Fruit fly (Drosophila melanogaster) whole organism, wandering third instar larva: ENCODE data around the gene CG11601.

ENCODE experiments used
- Abd-B ChIP-seq: fragments of >200 bp; optimal IDR thresholded peaks from 2 replicates; lab custom pipeline; 2017; ENCODE audit warnings: missing biosample characterization, missing genetic modification characterization
- CG32264 ChIP-seq: fragments of 200-800 bp; sonication (Bioruptor generic); optimal IDR thresholded peaks from 2 replicates; lab custom pipeline; 2016; ENCODE audit warnings: missing biosample characterization, missing genetic modification characterization
- CG9705 ChIP-seq: fragments of 200-800 bp; sonication (Bioruptor generic); optimal IDR thresholded peaks from 2 replicates; lab custom pipeline; 2018; ENCODE audit warnings: missing biosample characterization, mild to moderate bottlenecking, missing genetic modification characterization
- CrebA ChIP-seq: fragments of 200-800 bp; sonication (Bioruptor generic); optimal IDR thresholded peaks from 2 replicates; lab custom pipeline; 2016; ENCODE audit warnings: missing biosample characterization, mild to moderate bottlenecking, missing genetic modification characterization, borderline replicate concordance
- Dfd ChIP-seq: fragments of >200 bp; optimal IDR thresholded peaks from 2 replicates; lab custom pipeline; 2017; ENCODE audit warnings: missing biosample characterization, missing genetic modification characterization
- Dif ChIP-seq: fragments of 200-275, 200-300 bp; sonication (Bioruptor generic); optimal IDR thresholded peaks from 2 replicates; lab custom pipeline; 2018; ENCODE audit warnings: missing biosample characterization, missing genetic modification characterization; ENCODE audit not compliant: partially characterized antibody
- GATAd ChIP-seq: sonication (Bioruptor generic); optimal IDR thresholded peaks from 2 replicates; lab custom pipeline; 2016; ENCODE audit warnings: missing biosample characterization, missing genetic modification characterization
- HLH106 ChIP-seq: fragments of 200-800 bp; optimal IDR thresholded peaks from 3 replicates; lab custom pipeline; 2019; ENCODE audit warnings: missing biosample characterization, mild to moderate bottlenecking, missing genetic modification characterization, moderate library complexity
- Hnf4 ChIP-seq: fragments of 200-800 bp; sonication (Bioruptor generic); optimal IDR thresholded peaks from 2 replicates; lab custom pipeline; 2016; ENCODE audit warnings: missing biosample characterization, mild to moderate bottlenecking, missing genetic modification characterization
- Hr78 ChIP-seq: fragments of >200 bp; optimal IDR thresholded peaks from 2 replicates; lab custom pipeline; 2017; ENCODE audit warnings: missing biosample characterization, missing genetic modification characterization
- Hr83 ChIP-seq: fragments of 200-300 bp; sonication (Bioruptor generic); optimal IDR thresholded peaks from 2 replicates; lab custom pipeline; 2016; ENCODE audit warnings: missing biosample characterization, mild to moderate bottlenecking, missing genetic modification characterization, moderate library complexity; ENCODE audit not compliant: poor library complexity, severe bottlenecking
- Jra ChIP-seq: sonication (Bioruptor generic); optimal IDR thresholded peaks from 2 replicates; lab custom pipeline; 2016; ENCODE audit warnings: missing biosample characterization, missing genetic modification characterization
- Mio ChIP-seq: sonication (Bioruptor generic); optimal IDR thresholded peaks from 2 replicates; lab custom pipeline; 2016; ENCODE audit warnings: missing biosample characterization, missing genetic modification characterization
- Myc ChIP-seq: fragments of >200 bp; optimal IDR thresholded peaks from 2 replicates; lab custom pipeline; 2017
- N ChIP-seq: fragments of >200 bp; optimal IDR thresholded peaks from 2 replicates; lab custom pipeline; 2018; ENCODE audit warnings: missing biosample characterization, missing external identifiers, missing genetic modification characterization
- OdsH ChIP-seq: fragments of 200-800 bp; sonication (Bioruptor generic); optimal IDR thresholded peaks from 2 replicates; lab custom pipeline; 2016; ENCODE audit warnings: missing biosample characterization, mild to moderate bottlenecking, missing genetic modification characterization
- Rel ChIP-seq, 2 experiments: fragments of 200-800 bp; sonication (Bioruptor generic) in 1 of 2; optimal IDR thresholded peaks; 2 replicates in 1 of 2; 3 replicates in 1 of 2; lab custom pipeline; 2016 to 2019; ENCODE audit warnings: mild to moderate bottlenecking in 2 of 2, missing biosample characterization in 2 of 2, missing genetic modification characterization in 2 of 2, moderate library complexity in 1 of 2
- Sp1 ChIP-seq: fragments of 200-800 bp; sonication (Bioruptor generic); optimal IDR thresholded peaks from 3 replicates; lab custom pipeline; 2019; ENCODE audit warnings: missing biosample characterization, mild to moderate bottlenecking, missing genetic modification characterization, moderate library complexity
- Vsx2 ChIP-seq: fragments of 200-300, 225-300 bp; sonication (Bioruptor generic); optimal IDR thresholded peaks from 2 replicates; lab custom pipeline; 2018; ENCODE audit warnings: missing biosample characterization, missing genetic modification characterization; ENCODE audit not compliant: partially characterized antibody
- br ChIP-seq: fragments of 200-800 bp; sonication (Bioruptor generic); optimal IDR thresholded peaks from 2 replicates; lab custom pipeline; 2016; ENCODE audit warnings: missing biosample characterization, missing genetic modification characterization
- brk ChIP-seq: fragments of 200-800 bp; sonication (Bioruptor generic); optimal IDR thresholded peaks from 2 replicates; lab custom pipeline; 2016; ENCODE audit warnings: missing biosample characterization, mild to moderate bottlenecking, missing genetic modification characterization
- dl ChIP-seq, 2 experiments: fragments of 175-275, 200-275 bp in 1 of 2; fragments of 200-275 bp in 1 of 2; sonication (Bioruptor generic); optimal IDR thresholded peaks; lab custom pipeline; 2018; ENCODE audit warnings: mild to moderate bottlenecking in 2 of 2, missing biosample characterization in 2 of 2, missing genetic modification characterization in 2 of 2, moderate library complexity in 2 of 2; ENCODE audit not compliant: partially characterized antibody in 2 of 2, insufficient read depth in 1 of 2
- dmrt93B ChIP-seq: fragments of 200-800 bp; sonication (Bioruptor generic); optimal IDR thresholded peaks from 2 replicates; lab custom pipeline; 2018; ENCODE audit warnings: missing biosample characterization, mild to moderate bottlenecking, missing genetic modification characterization
- dsf ChIP-seq: sonication (Bioruptor generic); optimal IDR thresholded peaks from 2 replicates; lab custom pipeline; 2016; ENCODE audit warnings: missing biosample characterization, missing genetic modification characterization, borderline replicate concordance
- ey ChIP-seq: fragments of 200-800 bp; sonication (Bioruptor generic); optimal IDR thresholded peaks from 2 replicates; lab custom pipeline; 2016; ENCODE audit warnings: missing biosample characterization, missing genetic modification characterization
- foxo ChIP-seq, 2 experiments: fragments of 200-800 bp; sonication (Bioruptor generic); optimal IDR thresholded peaks; 2 replicates in 1 of 2; 3 replicates in 1 of 2; lab custom pipeline; 2016 to 2017; ENCODE audit warnings: missing biosample characterization in 2 of 2, missing genetic modification characterization in 2 of 2
- fru ChIP-seq: fragments of 200-800 bp; sonication (Bioruptor generic); optimal IDR thresholded peaks from 3 replicates; lab custom pipeline; 2016; ENCODE audit warnings: missing biosample characterization, mild to moderate bottlenecking, missing genetic modification characterization
- h ChIP-seq: fragments of 200-800 bp; sonication (Bioruptor generic); optimal IDR thresholded peaks from 3 replicates; lab custom pipeline; 2016; ENCODE audit warnings: missing biosample characterization, mild to moderate bottlenecking, missing genetic modification characterization
- jim ChIP-seq: fragments of 175-275, 200-325 bp; sonication (Bioruptor generic); optimal IDR thresholded peaks from 2 replicates; lab custom pipeline; 2016; ENCODE audit warnings: missing biosample characterization, mild to moderate bottlenecking, missing genetic modification characterization
- lola ChIP-seq: fragments of >200 bp; optimal IDR thresholded peaks from 2 replicates; lab custom pipeline; 2017; ENCODE audit warnings: missing biosample characterization, missing genetic modification characterization
- pan ChIP-seq: fragments of >200 bp; optimal IDR thresholded peaks from 2 replicates; lab custom pipeline; 2017
- psq ChIP-seq: fragments of 200-800 bp; sonication (Bioruptor generic); optimal IDR thresholded peaks from 3 replicates; lab custom pipeline; 2017; ENCODE audit warnings: missing biosample characterization, mild to moderate bottlenecking, missing genetic modification characterization, moderate library complexity
- rgr ChIP-seq: fragments of 200-800 bp; sonication (Bioruptor generic); optimal IDR thresholded peaks from 3 replicates; lab custom pipeline; 2016; ENCODE audit warnings: missing biosample characterization, mild to moderate bottlenecking, missing genetic modification characterization
- sage ChIP-seq: fragments of 200-800 bp; sonication (Bioruptor generic); optimal IDR thresholded peaks from 2 replicates; lab custom pipeline; 2016; ENCODE audit warnings: missing biosample characterization, mild to moderate bottlenecking, missing genetic modification characterization
- sv ChIP-seq: fragments of 200-800 bp; sonication (Bioruptor generic); optimal IDR thresholded peaks from 3 replicates; lab custom pipeline; 2016; ENCODE audit warnings: missing biosample characterization, missing genetic modification characterization
- tai ChIP-seq: sonication (Bioruptor generic); optimal IDR thresholded peaks from 2 replicates; lab custom pipeline; 2016; ENCODE audit warnings: missing biosample characterization, missing genetic modification characterization
- usp ChIP-seq: fragments of >200 bp; optimal IDR thresholded peaks from 2 replicates; lab custom pipeline; 2017; ENCODE audit warnings: missing biosample characterization, missing genetic modification characterization
- woc ChIP-seq: sonication (Bioruptor generic); optimal IDR thresholded peaks from 2 replicates; lab custom pipeline; 2016; ENCODE audit warnings: missing biosample characterization, mild to moderate bottlenecking, missing genetic modification characterization

The CG11601 gene

dm6 chr2L:277122-277671, 5.9 kb downstream of the CG11601 start, which contains the start of gene smo:
Gene smo (plus strand): TSS chr2L:277582.
- no peak for TF ChIP-seq Sp1
- no peak for TF ChIP-seq rgr (GFP tag; lab: Kevin White, UChicago)
- no peak for TF ChIP-seq OdsH (GFP tag; lab: Kevin White, UChicago)
- TF ChIP-seq CG9705 (GFP tag; lab: Kevin White, UChicago): no peak
- no peak for TF ChIP-seq brk (GFP tag; lab: Kevin White, UChicago)
- TF ChIP-seq CG32264 (GFP tag; lab: Kevin White, UChicago): no peak
- no peak for TF ChIP-seq Hnf4 (GFP tag; lab: Kevin White, UChicago)
- no peak for TF ChIP-seq Vsx2 (GFP tag; lab: Kevin White, UChicago)
- TF ChIP-seq jim (GFP tag; lab: Kevin White, UChicago): no peak
- peak; percentile 7 for TF ChIP-seq HLH106 (tag; lab: Kevin White, UChicago)
- TF ChIP-seq Abd-B: no peak
- no peak for TF ChIP-seq foxo (GFP tag; optimal IDR thresholded peaks at IDR 0.05; lab: Kevin White, UChicago)
- no peak for TF ChIP-seq dsf (GFP tag; lab: Kevin White, UChicago)
- TF ChIP-seq Jra (GFP tag; lab: Kevin White, UChicago): peak; percentile 5
- no peak for TF ChIP-seq usp
- TF ChIP-seq woc (GFP tag; lab: Kevin White, UChicago): no peak
- no peak for TF ChIP-seq pan (lab: Kevin White, UChicago)
- TF ChIP-seq Hr78: no peak
- TF ChIP-seq ey (GFP tag; lab: Kevin White, UChicago): peak; percentile 25
- no peak for TF ChIP-seq N (GFP tag; lab: Kevin White, UChicago)
- TF ChIP-seq Hr83 (GFP tag; lab: Kevin White, UChicago): peak; percentile 49
- TF ChIP-seq Dfd (GFP tag; lab: Kevin White, UChicago): no peak
- no peak for TF ChIP-seq tai (GFP tag; lab: Kevin White, UChicago)
- TF ChIP-seq GATAd (GFP tag; lab: Kevin White, UChicago): no peak
- TF ChIP-seq sv (GFP tag; lab: Kevin White, UChicago): no peak
- TF ChIP-seq Rel (GFP tag; optimal IDR thresholded peaks at IDR 0.05; lab: Kevin White, UChicago): no peak
- peak; percentile 87 for TF ChIP-seq Rel (tag; optimal IDR thresholded peaks at IDR 0.05; lab: Kevin White, UChicago)
- no peak for TF ChIP-seq sage (GFP tag; lab: Kevin White, UChicago)
- TF ChIP-seq Myc: peak; percentile 46
- no peak for TF ChIP-seq fru
- no peak for TF ChIP-seq lola (GFP tag; lab: Kevin White, UChicago)
- no peak for TF ChIP-seq Mio (GFP tag; lab: Kevin White, UChicago)
- TF ChIP-seq CrebA (GFP tag; lab: Kevin White, UChicago): no peak
- no peak for TF ChIP-seq psq (GFP tag; lab: Kevin White, UChicago)
- no peak for TF ChIP-seq br
- TF ChIP-seq Dif (GFP tag; lab: Kevin White, UChicago): no peak
- no peak for TF ChIP-seq dmrt93B (GFP tag; lab: Kevin White, UChicago)
- no peak for TF ChIP-seq h
- TF ChIP-seq dl (GFP tag; optimal IDR thresholded peaks at IDR 0.05; lab: Kevin White, UChicago; ENCODE audit: insufficient read depth in 1 of 2, partially characterized antibody in 2 of 2): no peak

dm6 chr2L:273603-274002, 9.5 kb downstream of the CG11601 start, which contains the start of the genes mbm and CG11555:
Gene mbm (minus strand): TSS chr2L:273715.
Gene CG11555 (plus strand): TSS chr2L:273836.
- no peak for TF ChIP-seq Rel (GFP tag; optimal IDR thresholded peaks at IDR 0.05; lab: Kevin White, UChicago)
- peak; percentile 6 for TF ChIP-seq Rel (tag; optimal IDR thresholded peaks at IDR 0.05; lab: Kevin White, UChicago)
- TF ChIP-seq Sp1: peak; percentile 40
- no peak for TF ChIP-seq CG32264 (GFP tag; lab: Kevin White, UChicago)
- TF ChIP-seq ey (GFP tag; lab: Kevin White, UChicago): no peak
- TF ChIP-seq Myc: peak; percentile 94
- peak; percentile 56 for TF ChIP-seq HLH106 (tag; lab: Kevin White, UChicago)
- no peak for TF ChIP-seq fru
